Worm (Caenorhabditis elegans) whole organism, late embryonic: Measurements from ENCODE around the gene gspd-1.
A peak's percentile ranks its signal among the peaks of the same experiment; 100 is the strongest.

ENCODE experiments used
- F13H6.1 ChIP-seq: sonication (generic microtip); optimal IDR thresholded peaks from 2 replicates; lab custom pipeline; 2016; ENCODE audit warnings: missing genetic modification characterization, missing compliant biosample characterization
- ama-1 ChIP-seq: fragments of 150-350 bp; optimal IDR thresholded peaks from 2 replicates; lab custom pipeline; 2014
- ceh-14 ChIP-seq: sonication (generic microtip); optimal IDR thresholded peaks from 2 replicates; lab custom pipeline; 2016; ENCODE audit warnings: missing genotype, missing genetic modification characterization, missing compliant biosample characterization
- ceh-18 ChIP-seq: sonication (generic microtip); optimal IDR thresholded peaks from 2 replicates; lab custom pipeline; 2016; ENCODE audit warnings: missing genetic modification characterization, missing compliant biosample characterization
- ceh-2 ChIP-seq: sonication (generic microtip); optimal IDR thresholded peaks from 2 replicates; lab custom pipeline; 2016; ENCODE audit warnings: missing genotype, missing genetic modification characterization, missing compliant biosample characterization
- ceh-22 ChIP-seq: sonication (generic microtip); optimal IDR thresholded peaks from 2 replicates; lab custom pipeline; 2017; ENCODE audit warnings: missing biosample characterization, missing genetic modification characterization
- ceh-31 ChIP-seq: sonication (generic microtip); optimal IDR thresholded peaks from 2 replicates; lab custom pipeline; 2016; ENCODE audit warnings: missing genetic modification characterization, missing compliant biosample characterization
- ceh-48 ChIP-seq: sonication (generic microtip); optimal IDR thresholded peaks from 2 replicates; lab custom pipeline; 2016; ENCODE audit warnings: missing genetic modification characterization, inconsistent platforms, missing compliant biosample characterization
- ceh-6 ChIP-seq: fragments of 200-800 bp; sonication (Bioruptor generic); optimal IDR thresholded peaks from 2 replicates; lab custom pipeline; 2018; ENCODE audit warnings: mild to moderate bottlenecking, missing genetic modification characterization, missing compliant biosample characterization
- elt-2 ChIP-seq: sonication (generic microtip); optimal IDR thresholded peaks from 2 replicates; lab custom pipeline; 2016; ENCODE audit warnings: missing genetic modification reagents, missing genetic modification characterization, missing compliant biosample characterization
- elt-4 ChIP-seq: sonication (generic microtip); optimal IDR thresholded peaks from 2 replicates; lab custom pipeline; 2016; ENCODE audit warnings: missing genetic modification characterization, missing compliant biosample characterization
- fkh-10 ChIP-seq: fragments of 150-350 bp; optimal IDR thresholded peaks from 2 replicates; lab custom pipeline; 2014; ENCODE audit warnings: missing biosample characterization, missing genetic modification reagents, missing genetic modification characterization
- fkh-6 ChIP-seq: sonication (generic microtip); optimal IDR thresholded peaks from 2 replicates; lab custom pipeline; 2016; ENCODE audit warnings: missing genetic modification characterization, missing compliant biosample characterization
- gmeb-2 ChIP-seq: sonication (generic microtip); optimal IDR thresholded peaks from 2 replicates; lab custom pipeline; 2016; ENCODE audit warnings: missing genetic modification characterization, inconsistent platforms, missing compliant biosample characterization
- hlh-13 ChIP-seq: fragments of 200-800 bp; sonication (Bioruptor generic); optimal IDR thresholded peaks from 2 replicates; lab custom pipeline; 2018; ENCODE audit warnings: mild to moderate bottlenecking, missing genetic modification characterization, missing compliant biosample characterization
- hlh-15 ChIP-seq: sonication (generic microtip); optimal IDR thresholded peaks from 2 replicates; lab custom pipeline; 2016; ENCODE audit warnings: missing genetic modification characterization, missing compliant biosample characterization
- hlh-6 ChIP-seq: sonication (generic microtip); optimal IDR thresholded peaks from 2 replicates; lab custom pipeline; 2016; ENCODE audit warnings: missing genotype, missing genetic modification characterization, missing compliant biosample characterization
- madf-2 ChIP-seq: sonication (generic microtip); optimal IDR thresholded peaks from 2 replicates; lab custom pipeline; 2017; ENCODE audit warnings: missing genetic modification characterization, missing compliant biosample characterization
- nfya-1 ChIP-seq: sonication (generic microtip); optimal IDR thresholded peaks from 2 replicates; lab custom pipeline; 2017; ENCODE audit warnings: missing genetic modification characterization, mild to moderate bottlenecking, missing compliant biosample characterization, antibody characterized with exemption, moderate library complexity
- nhr-11 ChIP-seq: fragments of 150-350 bp; optimal IDR thresholded peaks from 2 replicates; lab custom pipeline; 2014; ENCODE audit warnings: missing biosample characterization, missing genetic modification characterization
- nhr-232 ChIP-seq: sonication (generic microtip); optimal IDR thresholded peaks from 2 replicates; lab custom pipeline; 2016; ENCODE audit warnings: missing genetic modification characterization, missing compliant biosample characterization
- npax-4 ChIP-seq: sonication (generic microtip); optimal IDR thresholded peaks from 2 replicates; lab custom pipeline; 2016; ENCODE audit warnings: missing genetic modification characterization, missing compliant biosample characterization
- pag-3 ChIP-seq: sonication (generic microtip); optimal IDR thresholded peaks from 2 replicates; lab custom pipeline; 2016; ENCODE audit warnings: missing compliant biosample characterization, missing genetic modification characterization, borderline replicate concordance
- pat-9 ChIP-seq: fragments of 200-800 bp; sonication (Bioruptor generic); optimal IDR thresholded peaks from 2 replicates; lab custom pipeline; 2018; ENCODE audit warnings: mild to moderate bottlenecking, missing genetic modification characterization, moderate library complexity, missing compliant biosample characterization
- pax-1 ChIP-seq: fragments of 150-350 bp; optimal IDR thresholded peaks from 2 replicates; lab custom pipeline; 2014; ENCODE audit warnings: missing biosample characterization, missing genetic modification characterization
- pha-2 ChIP-seq: sonication (generic microtip); optimal IDR thresholded peaks from 2 replicates; lab custom pipeline; 2017; ENCODE audit warnings: mild to moderate bottlenecking, missing genetic modification characterization, missing compliant biosample characterization
- pha-4 ChIP-seq: fragments of 150-350 bp; optimal IDR thresholded peaks from 2 replicates; lab custom pipeline; 2018; ENCODE audit warnings: missing biosample characterization, missing genetic modification reagents, missing genetic modification characterization
- pqm-1 ChIP-seq: sonication (generic microtip); optimal IDR thresholded peaks from 2 replicates; lab custom pipeline; 2016; ENCODE audit warnings: missing genetic modification characterization, missing compliant biosample characterization
- pros-1 ChIP-seq: fragments of 150-350 bp; optimal IDR thresholded peaks from 2 replicates; lab custom pipeline; 2014; ENCODE audit warnings: missing biosample characterization, missing genetic modification reagents, missing genetic modification characterization
- ref-2 ChIP-seq: sonication (generic microtip); optimal IDR thresholded peaks from 2 replicates; lab custom pipeline; 2016; ENCODE audit warnings: missing genetic modification characterization, missing compliant biosample characterization
- sox-2 ChIP-seq: fragments of 200-800 bp; sonication (Bioruptor generic); IDR thresholded peaks from 2 replicates; pipeline ENCODE4 v1.3.6; 2022; ENCODE audit warnings: missing genetic modification reagents, missing genetic modification characterization, missing compliant biosample characterization
- sox-4 ChIP-seq: sonication (generic microtip); optimal IDR thresholded peaks from 2 replicates; lab custom pipeline; 2017; ENCODE audit warnings: mild to moderate bottlenecking, missing genetic modification characterization, inconsistent platforms, missing compliant biosample characterization
- tbx-2 ChIP-seq: sonication (generic microtip); optimal IDR thresholded peaks from 2 replicates; lab custom pipeline; 2016; ENCODE audit warnings: missing genetic modification characterization, missing compliant biosample characterization
- tbx-7 ChIP-seq: sonication (generic microtip); optimal IDR thresholded peaks from 2 replicates; lab custom pipeline; 2016; ENCODE audit warnings: missing genotype, missing genetic modification characterization, missing compliant biosample characterization
- ttx-3 ChIP-seq: sonication (generic microtip); optimal IDR thresholded peaks from 2 replicates; lab custom pipeline; 2016; ENCODE audit warnings: missing genetic modification reagents, missing genetic modification characterization, missing compliant biosample characterization
- unc-42 ChIP-seq: sonication (generic microtip); optimal IDR thresholded peaks from 2 replicates; lab custom pipeline; 2016; ENCODE audit warnings: missing genotype, missing genetic modification characterization, missing compliant biosample characterization
- unc-55 ChIP-seq: sonication (generic microtip); optimal IDR thresholded peaks from 2 replicates; lab custom pipeline; 2017; ENCODE audit warnings: missing biosample characterization, missing genetic modification reagents, missing genetic modification characterization
- unc-86 ChIP-seq: sonication (generic microtip); optimal IDR thresholded peaks from 2 replicates; lab custom pipeline; 2016; ENCODE audit warnings: missing genetic modification characterization, missing compliant biosample characterization
- zip-5 ChIP-seq: sonication (generic microtip); optimal IDR thresholded peaks from 2 replicates; lab custom pipeline; 2016; ENCODE audit warnings: missing genetic modification characterization, missing compliant biosample characterization
- ztf-16 ChIP-seq: sonication (generic microtip); optimal IDR thresholded peaks from 2 replicates; lab custom pipeline; 2017; ENCODE audit warnings: missing genetic modification characterization, missing compliant biosample characterization

Gene gspd-1

ce11 chrIV:11314885-11315284, 2.3 kb upstream of the gspd-1 start, which contains the start of the genes B0035.3, B0035.22 and pfd-4 (continued):
- TF ChIP-seq pqm-1 (tag; lab: Kevin White, UChicago) = no peak
- peak; percentile 84 for TF ChIP-seq tbx-2
- no peak for TF ChIP-seq gmeb-2 (tag; lab: Kevin White, UChicago)
- TF ChIP-seq ceh-22 (tag; lab: Kevin White, UChicago) = no peak
- no peak for TF ChIP-seq pha-4 (tag; lab: Kevin White, UChicago)
- TF ChIP-seq unc-55 (GFP tag; lab: Kevin White, UChicago) = no peak
- no peak for TF ChIP-seq F13H6.1 (tag; lab: Kevin White, UChicago)
- TF ChIP-seq madf-2 = no peak
- no peak for TF ChIP-seq ama-1
- TF ChIP-seq ceh-31 (tag; lab: Kevin White, UChicago) = peak; percentile 88
- TF ChIP-seq hlh-15 (tag; lab: Kevin White, UChicago) = no peak
- no peak for TF ChIP-seq ttx-3 (tag; lab: Kevin White, UChicago)
- TF ChIP-seq ceh-2 (tag; lab: Kevin White, UChicago) = peak; percentile 79
- TF ChIP-seq nhr-232 (tag; lab: Kevin White, UChicago) = no peak
- TF ChIP-seq ref-2 (tag; lab: Kevin White, UChicago) = peak; percentile 80
- peak; percentile 57 for TF ChIP-seq elt-2
- no peak for TF ChIP-seq sox-2 (GFP tag; lab: Robert Waterston, UW)
- no peak for TF ChIP-seq pha-2
- TF ChIP-seq ceh-6 = no peak

ce11 chrIV:11315688-11316087, 1.5 kb upstream of the gspd-1 start:
- no peak for TF ChIP-seq elt-2
- TF ChIP-seq pag-3 (tag; lab: Kevin White, UChicago) = no peak
- no peak for TF ChIP-seq hlh-6 (tag; lab: Kevin White, UChicago)
- TF ChIP-seq ceh-18 = no peak
- TF ChIP-seq npax-4 (tag; lab: Kevin White, UChicago) = no peak
- no peak for TF ChIP-seq ceh-6
- no peak for TF ChIP-seq pax-1 (tag; lab: Kevin White, UChicago)
- TF ChIP-seq nhr-11 (tag; lab: Kevin White, UChicago) = no peak
- TF ChIP-seq pha-2 = no peak
- TF ChIP-seq unc-42 (tag; lab: Kevin White, UChicago) = no peak
- TF ChIP-seq zip-5 = no peak
- TF ChIP-seq pat-9 (tag; lab: Kevin White, UChicago) = no peak
- TF ChIP-seq ztf-16 (tag; lab: Kevin White, UChicago) = no peak
- no peak for TF ChIP-seq ref-2 (tag; lab: Kevin White, UChicago)
- TF ChIP-seq F13H6.1 (tag; lab: Kevin White, UChicago) = no peak
- TF ChIP-seq elt-4 (tag; lab: Kevin White, UChicago) = no peak
- TF ChIP-seq pha-4 (tag; lab: Kevin White, UChicago) = no peak
- TF ChIP-seq pros-1 (tag; lab: Kevin White, UChicago) = no peak
- no peak for TF ChIP-seq pqm-1 (tag; lab: Kevin White, UChicago)
- TF ChIP-seq tbx-7 (tag; lab: Kevin White, UChicago) = no peak

ce11 chrIV:11316106-11316505, 1.1 kb upstream of the gspd-1 start:
- TF ChIP-seq npax-4 (tag; lab: Kevin White, UChicago) (no peak), nfya-1 (no peak), fkh-6 (tag; lab: Kevin White, UChicago) (no peak), pha-2 (no peak), hlh-13 (GFP tag; lab: Kevin White, UChicago) (no peak), fkh-10 (GFP tag; lab: Kevin White, UChicago) (no peak), pax-1 (tag; lab: Kevin White, UChicago) (no peak), unc-86 (tag; lab: Kevin White, UChicago) (no peak), ceh-48 (tag; lab: Kevin White, UChicago) (no peak), sox-4 (tag; lab: Kevin White, UChicago) (no peak), ceh-14 (tag; lab: Kevin White, UChicago) (no peak)
- TF ChIP-seq, all 69 proteins: peak for 0
